Fruit fly (Drosophila melanogaster) whole organism, embryonic: ENCODE measurements around the gene Trf.

Experiments
- Asciz ChIP-seq: fragments of 200-800 bp; sonication (Bioruptor generic); optimal IDR thresholded peaks from 2 replicates; lab custom pipeline; 2017; ENCODE audit warnings: missing biosample characterization, mild to moderate bottlenecking, missing genetic modification characterization, missing genetic modification reagents
- CG10431 ChIP-seq: fragments of 200-800 bp; sonication (Bioruptor generic); optimal IDR thresholded peaks from 3 replicates; lab custom pipeline; 2018; ENCODE audit warnings: missing biosample characterization, mild to moderate bottlenecking, missing genetic modification characterization
- CG11504 ChIP-seq: fragments of 200-800 bp; sonication (Bioruptor generic); optimal IDR thresholded peaks from 3 replicates; lab custom pipeline; 2019; ENCODE audit warnings: missing biosample characterization, mild to moderate bottlenecking, missing genetic modification characterization, moderate library complexity
- CG12071 ChIP-seq: fragments of 200-800 bp; sonication (Bioruptor generic); optimal IDR thresholded peaks from 3 replicates; lab custom pipeline; 2018; ENCODE audit warnings: missing biosample characterization, mild to moderate bottlenecking, missing genetic modification characterization
- CG12155 ChIP-seq: fragments of 200-800 bp; sonication (Bioruptor generic); optimal IDR thresholded peaks from 3 replicates; lab custom pipeline; 2016; ENCODE audit warnings: missing biosample characterization, missing genetic modification characterization
- CG12391 ChIP-seq: fragments of 200-800 bp; sonication (Bioruptor generic); optimal IDR thresholded peaks from 3 replicates; lab custom pipeline; 2018; ENCODE audit warnings: missing biosample characterization, mild to moderate bottlenecking, missing genetic modification characterization, moderate library complexity
- CG12769 ChIP-seq: fragments of 200-800 bp; sonication (Bioruptor generic); optimal IDR thresholded peaks from 2 replicates; lab custom pipeline; 2019; ENCODE audit warnings: missing biosample characterization, mild to moderate bottlenecking, missing genetic modification characterization, moderate library complexity
- CG15073 ChIP-seq: fragments of 200-800 bp; sonication (Bioruptor generic); optimal IDR thresholded peaks from 2 replicates; lab custom pipeline; 2016; ENCODE audit warnings: missing biosample characterization, missing genetic modification characterization
- CG2120 ChIP-seq: fragments of 200-800 bp; sonication (Bioruptor generic); optimal IDR thresholded peaks from 3 replicates; lab custom pipeline; 2016; ENCODE audit warnings: missing biosample characterization, missing genetic modification characterization
- CG2199 ChIP-seq: fragments of 200-800 bp; sonication (Bioruptor generic); IDR thresholded peaks from 3 replicates; pipeline ENCODE4 v1.3.6; 2022; ENCODE audit warnings: missing biosample characterization, missing genetic modification characterization
- CG2712 ChIP-seq: fragments of 200-800 bp; optimal IDR thresholded peaks from 3 replicates; lab custom pipeline; 2019; ENCODE audit warnings: missing biosample characterization, mild to moderate bottlenecking, missing genetic modification characterization, moderate library complexity
- CG6654 ChIP-seq: fragments of 200-800 bp; sonication (Bioruptor generic); optimal IDR thresholded peaks from 2 replicates; lab custom pipeline; 2017; ENCODE audit warnings: missing biosample characterization, mild to moderate bottlenecking, missing genetic modification characterization
- CG7745 ChIP-seq: fragments of 200-800 bp; sonication (Bioruptor generic); optimal IDR thresholded peaks from 2 replicates; lab custom pipeline; 2018; ENCODE audit warnings: missing biosample characterization, mild to moderate bottlenecking, missing genetic modification characterization, moderate library complexity
- CG7987 ChIP-seq: fragments of 200-800 bp; sonication (Bioruptor generic); optimal IDR thresholded peaks from 2 replicates; lab custom pipeline; 2018; ENCODE audit warnings: missing biosample characterization, mild to moderate bottlenecking, missing genetic modification characterization, moderate library complexity
- CG8281 ChIP-seq: fragments of 200-800 bp; sonication (Bioruptor generic); optimal IDR thresholded peaks from 2 replicates; lab custom pipeline; 2018; ENCODE audit warnings: missing biosample characterization, mild to moderate bottlenecking, missing genetic modification characterization, moderate library complexity
- Dbx ChIP-seq: fragments of 200-800 bp; sonication (Bioruptor generic); IDR thresholded peaks from 3 replicates; pipeline ENCODE4 v1.3.6; 2022; ENCODE audit warnings: missing biosample characterization, missing genetic modification characterization
- Dip3 ChIP-seq: fragments of 200-800 bp; sonication (Bioruptor generic); optimal IDR thresholded peaks from 3 replicates; lab custom pipeline; 2016; ENCODE audit warnings: missing biosample characterization, missing genetic modification characterization
- Hr51 ChIP-seq, 2 experiments: fragments of 200-800 bp; sonication (Bioruptor generic); optimal IDR thresholded peaks; 2 replicates in 1 of 2; 3 replicates in 1 of 2; lab custom pipeline; 2016 to 2018; ENCODE audit warnings: missing biosample characterization in 2 of 2, missing genetic modification characterization in 2 of 2, mild to moderate bottlenecking in 1 of 2, moderate library complexity in 1 of 2
- Med ChIP-seq: fragments of 200-800 bp; sonication (Bioruptor generic); peaks from one replicate; lab custom pipeline; 2016; ENCODE audit warnings: missing biosample characterization, missing genetic modification characterization, mild to moderate bottlenecking, inconsistent platforms, moderate library complexity
- Nf-YA ChIP-seq: fragments of 200-800 bp; sonication (Bioruptor generic); IDR thresholded peaks from 2 replicates; pipeline ENCODE4 v1.3.6; 2022; ENCODE audit warnings: missing biosample characterization, missing genetic modification characterization
- Pdp1 ChIP-seq, 2 experiments: fragments of 200-800 bp; sonication (Bioruptor generic); optimal IDR thresholded peaks; 3 replicates each; lab custom pipeline; 2016; ENCODE audit warnings: missing biosample characterization in 2 of 2, missing genetic modification characterization in 2 of 2, mild to moderate bottlenecking in 1 of 2, moderate library complexity in 1 of 2
- Rfx ChIP-seq: fragments of 200-800 bp; sonication (Bioruptor generic); IDR thresholded peaks from 2 replicates; pipeline ENCODE4 v1.3.6; 2022; ENCODE audit warnings: missing biosample characterization, missing genetic modification characterization
- Sin3A ChIP-seq: fragments of >200 bp; optimal IDR thresholded peaks from 2 replicates; lab custom pipeline; 2018
- abd-A ChIP-seq: fragments of 200-800 bp; sonication (Bioruptor generic); optimal IDR thresholded peaks from 3 replicates; lab custom pipeline; 2019; ENCODE audit warnings: missing biosample characterization, mild to moderate bottlenecking, missing genetic modification characterization, moderate library complexity
- bbx ChIP-seq: fragments of 200-800 bp; sonication (Bioruptor generic); IDR thresholded peaks from 2 replicates; pipeline ENCODE4 v1.3.6; 2022; ENCODE audit warnings: missing biosample characterization, missing genetic modification characterization; ENCODE audit not compliant: partially characterized antibody
- cad ChIP-seq: fragments of >200 bp; optimal IDR thresholded peaks from 2 replicates; lab custom pipeline; 2017; ENCODE audit warnings: missing biosample characterization, missing genetic modification characterization
- cg ChIP-seq: fragments of 200-800 bp; sonication (Bioruptor generic); optimal IDR thresholded peaks from 3 replicates; lab custom pipeline; 2019; ENCODE audit warnings: missing biosample characterization, mild to moderate bottlenecking, missing genetic modification characterization, moderate library complexity
- chinmo ChIP-seq: fragments of 200-800 bp; sonication (Bioruptor generic); IDR thresholded peaks from 4 replicates; pipeline ENCODE4 v1.3.6; 2022; ENCODE audit warnings: missing biosample characterization, missing genetic modification characterization; ENCODE audit not compliant: partially characterized antibody
- crol ChIP-seq: fragments of 200-800 bp; sonication (Bioruptor generic); IDR thresholded peaks from 2 replicates; pipeline ENCODE4 v1.3.6; 2022; ENCODE audit warnings: missing biosample characterization, missing genetic modification characterization
- crp ChIP-seq, 2 experiments: fragments of 200-800 bp; sonication (Bioruptor generic); optimal IDR thresholded peaks; 2 replicates in 1 of 2; 3 replicates in 1 of 2; lab custom pipeline; 2017; ENCODE audit warnings: missing biosample characterization in 2 of 2, missing genetic modification characterization in 2 of 2, mild to moderate bottlenecking in 1 of 2, moderate library complexity in 1 of 2
- cwo ChIP-seq: fragments of 200-800 bp; sonication (Bioruptor generic); optimal IDR thresholded peaks from 3 replicates; lab custom pipeline; 2017; ENCODE audit warnings: missing biosample characterization, missing genetic modification characterization, mild to moderate bottlenecking, moderate library complexity, missing genetic modification reagents
- eve ChIP-seq, 2 experiments: fragments of >200 bp; optimal IDR thresholded peaks; 2 replicates each; lab custom pipeline; 2017; ENCODE audit warnings: missing biosample characterization in 2 of 2, missing genetic modification characterization in 2 of 2
- gem ChIP-seq: fragments of 200-800 bp; sonication (Bioruptor generic); optimal IDR thresholded peaks from 2 replicates; lab custom pipeline; 2019; ENCODE audit warnings: missing biosample characterization, mild to moderate bottlenecking, missing genetic modification characterization, moderate library complexity
- otp ChIP-seq: fragments of 200-800 bp; sonication (Bioruptor generic); IDR thresholded peaks from 3 replicates; pipeline ENCODE4, ENCODE4 v1.3.6; 2022; ENCODE audit warnings: missing biosample characterization, missing genetic modification characterization
- prd ChIP-seq, 3 experiments: fragments of >200 bp in 2 of 3; fragments of 200-800 bp in 1 of 3; sonication (Bioruptor generic) in 1 of 3; optimal IDR thresholded peaks in 2 of 3; IDR thresholded peaks in 1 of 3; 2 replicates in 2 of 3; 3 replicates in 1 of 3; pipeline versions ENCODE4 v1.3.6 to Lab custom; 2017 to 2022; ENCODE audit warnings: missing biosample characterization in 1 of 3, missing genetic modification characterization in 1 of 3
- ro ChIP-seq: fragments of 200-800 bp; sonication (Bioruptor generic); IDR thresholded peaks from 2 replicates; pipeline ENCODE4 v1.3.6; 2022; ENCODE audit warnings: missing biosample characterization, missing genetic modification characterization
- sd ChIP-seq: fragments of 200-800 bp; sonication (Bioruptor generic); optimal IDR thresholded peaks from 3 replicates; lab custom pipeline; 2018; ENCODE audit warnings: missing biosample characterization, mild to moderate bottlenecking, missing genetic modification characterization, moderate library complexity
- sens ChIP-seq: fragments of 200-800 bp; sonication (Bioruptor generic); peaks from one replicate; lab custom pipeline; 2016; ENCODE audit warnings: missing biosample characterization, missing genetic modification characterization
- sr ChIP-seq: fragments of 200-800 bp; sonication (Bioruptor generic); IDR thresholded peaks from 3 replicates; pipeline ENCODE4 v1.3.6; 2022; ENCODE audit warnings: missing biosample characterization, missing genetic modification characterization
- stc ChIP-seq: fragments of 200-800 bp; sonication (Bioruptor generic); IDR thresholded peaks from 2 replicates; pipeline ENCODE4 v1.3.6; 2022; ENCODE audit warnings: missing biosample characterization, missing genetic modification characterization
- sug ChIP-seq: fragments of 200-800 bp; optimal IDR thresholded peaks from 2 replicates; lab custom pipeline; 2019; ENCODE audit warnings: missing biosample characterization, mild to moderate bottlenecking, missing genetic modification characterization, moderate library complexity

Trf gene

dm6 chr2L:8097964-8098945 is 25.6 kb downstream of the Trf start:
- TF ChIP-seq CG12391 (tag; lab: Kevin White, UChicago) (peak; percentile 4), eve (GFP tag; optimal IDR thresholded peaks at IDR 0.05; lab: Kevin White, UChicago) (peak in 1 of 2 experiments; percentile 8), cad (GFP tag; lab: Kevin White, UChicago) (peak; percentile 66), CG2120 (GFP tag; lab: Kevin White, UChicago) (peak; percentile 11), ro (no peak), CG11504 (tag; lab: Kevin White, UChicago) (peak; percentile 8), crp (GFP tag; optimal IDR thresholded peaks at IDR 0.05; lab: Kevin White, UChicago) (no peak), otp (GFP tag; lab: Robert Waterston, UW) (0 out of 3 replicates have a peak, but pooled peaks have one; percentile 20), CG2199 (GFP tag; lab: Robert Waterston, UW) (0 out of 3 replicates have a peak, but pooled peaks have one; percentile 10), CG8281 (tag; lab: Kevin White, UChicago) (peak; percentile 94), gem (tag; lab: Kevin White, UChicago) (peak; percentile 18), CG6654 (peak; percentile 97), Dip3 (GFP tag; lab: Kevin White, UChicago) (no peak), bbx (0 out of 2 replicates have a peak, but pooled peaks have one; percentile 43), cg (GFP tag; lab: Kevin White, UChicago) (peak; percentile 28), stc (0 out of 2 replicates have a peak, but pooled peaks have one; percentile 41), Med (peak; percentile 39), Pdp1 (GFP tag; optimal IDR thresholded peaks at IDR 0.05; lab: Kevin White, UChicago) (peak in 1 of 2 experiments; percentile 78), CG7987 (GFP tag; lab: Kevin White, UChicago) (peak; percentile 88), CG2712 (tag; lab: Kevin White, UChicago) (no peak), cwo (peak; percentile 89), prd (optimal IDR thresholded peaks at IDR 0.05; lab: Kevin White, UChicago) (no peak), prd (GFP tag; IDR thresholded peaks at IDR 0.05; lab: Robert Waterston, UW) (no peak), Asciz (GFP tag; lab: Kevin White, UChicago) (peak; percentile 30), sens (GFP tag; lab: Kevin White, UChicago) (peak; percentile 55), Hr51 (GFP tag; optimal IDR thresholded peaks at IDR 0.05; lab: Kevin White, UChicago) (peak in 1 of 2 experiments; percentile 2), CG12155 (no peak), CG7745 (tag; lab: Kevin White, UChicago) (peak; percentile 90)

- TF ChIP-seq sr (0 out of 3 replicates have a peak, but pooled peaks have one; percentile 3), CG12071 (GFP tag; lab: Kevin White, UChicago) (no peak), Nf-YA (0 out of 2 replicates have a peak, but pooled peaks have one; percentile 7), chinmo (GFP tag; lab: Robert Waterston, UW) (peak; percentile 67; the same call in 1 of the 4 replicates), CG10431 (GFP tag; lab: Kevin White, UChicago) (no peak), sug (peak; percentile 60), CG12769 (tag; lab: Kevin White, UChicago) (peak; percentile 73), Asciz (GFP tag; lab: Kevin White, UChicago) (no peak), CG2199 (GFP tag; lab: Robert Waterston, UW) (no peak), abd-A (tag; lab: Kevin White, UChicago) (no peak), Rfx (GFP tag; lab: Robert Waterston, UW) (0 out of 2 replicates have a peak, but pooled peaks have one; percentile 10), crol (peak; percentile 28; the same call in 1 of the 2 replicates), sd (peak; percentile 95), CG15073 (GFP tag; lab: Kevin White, UChicago) (no peak), Sin3A (lab: Kevin White, UChicago) (no peak), Dbx (GFP tag; lab: Robert Waterston, UW) (peak; percentile 34; the same call in 1 of the 3 replicates)
These were observed 26.4 kb downstream of the Trf start for dm6 chr2L:8099050-8099449.
